Worm (Caenorhabditis elegans) whole organism, late embryonic: ENCODE results near the gene K11H12.11.

Experiments used
- C38D4.7 ChIP-seq: fragments of 200-800 bp; sonication (Bioruptor generic); optimal IDR thresholded peaks from 2 replicates; lab custom pipeline; 2018; ENCODE audit warnings: mild to moderate bottlenecking, missing genetic modification characterization, moderate library complexity, missing compliant biosample characterization
- F13H6.1 ChIP-seq: sonication (generic microtip); optimal IDR thresholded peaks from 2 replicates; lab custom pipeline; 2016; ENCODE audit warnings: missing genetic modification characterization, missing compliant biosample characterization
- T23F11.4 ChIP-seq: fragments of 200-800 bp; sonication (Bioruptor generic); optimal IDR thresholded peaks from 2 replicates; lab custom pipeline; 2018; ENCODE audit warnings: mild to moderate bottlenecking, missing genetic modification characterization, missing compliant biosample characterization
- ahr-1 ChIP-seq: sonication (generic microtip); optimal IDR thresholded peaks from 2 replicates; lab custom pipeline; 2016; ENCODE audit warnings: missing genetic modification characterization, missing compliant biosample characterization
- ceh-14 ChIP-seq: sonication (generic microtip); optimal IDR thresholded peaks from 2 replicates; lab custom pipeline; 2016; ENCODE audit warnings: missing genotype, missing genetic modification characterization, missing compliant biosample characterization
- ceh-18 ChIP-seq: sonication (generic microtip); optimal IDR thresholded peaks from 2 replicates; lab custom pipeline; 2016; ENCODE audit warnings: missing genetic modification characterization, missing compliant biosample characterization
- ceh-2 ChIP-seq: sonication (generic microtip); optimal IDR thresholded peaks from 2 replicates; lab custom pipeline; 2016; ENCODE audit warnings: missing genotype, missing genetic modification characterization, missing compliant biosample characterization
- ceh-24 ChIP-seq: sonication (generic microtip); optimal IDR thresholded peaks from 2 replicates; lab custom pipeline; 2016; ENCODE audit warnings: mild to moderate bottlenecking, missing genetic modification characterization, missing compliant biosample characterization
- ceh-30 ChIP-seq: fragments of 150-350 bp; optimal IDR thresholded peaks from 2 replicates; lab custom pipeline; 2014; ENCODE audit warnings: missing biosample characterization, missing genetic modification characterization
- ceh-34 ChIP-seq: sonication (generic microtip); optimal IDR thresholded peaks from 2 replicates; lab custom pipeline; 2016; ENCODE audit warnings: mild to moderate bottlenecking, missing genetic modification characterization, missing compliant biosample characterization
- ceh-45 ChIP-seq: fragments of 200-800 bp; sonication (Bioruptor generic); IDR thresholded peaks from 2 replicates; pipeline ENCODE4 v1.3.6; 2022; ENCODE audit warnings: missing genetic modification reagents, missing genetic modification characterization, missing compliant biosample characterization
- ceh-6 ChIP-seq: fragments of 200-800 bp; sonication (Bioruptor generic); optimal IDR thresholded peaks from 2 replicates; lab custom pipeline; 2018; ENCODE audit warnings: mild to moderate bottlenecking, missing genetic modification characterization, missing compliant biosample characterization
- che-1 ChIP-seq: sonication (generic microtip); optimal IDR thresholded peaks from 2 replicates; lab custom pipeline; 2016; ENCODE audit warnings: mild to moderate bottlenecking, missing genetic modification characterization, missing compliant biosample characterization
- dmd-4 ChIP-seq: sonication (generic microtip); optimal IDR thresholded peaks from 2 replicates; lab custom pipeline; 2016; ENCODE audit warnings: borderline replicate concordance, missing genetic modification characterization, missing compliant biosample characterization
- dve-1 ChIP-seq: sonication (generic microtip); optimal IDR thresholded peaks from 2 replicates; lab custom pipeline; 2017; ENCODE audit warnings: antibody characterized with exemption, mild to moderate bottlenecking, missing genetic modification characterization, missing compliant biosample characterization
- elt-2 ChIP-seq: sonication (generic microtip); optimal IDR thresholded peaks from 2 replicates; lab custom pipeline; 2016; ENCODE audit warnings: missing genetic modification reagents, missing genetic modification characterization, missing compliant biosample characterization
- ets-4 ChIP-seq: sonication (generic microtip); optimal IDR thresholded peaks from 2 replicates; lab custom pipeline; 2016; ENCODE audit warnings: missing genetic modification characterization, missing compliant biosample characterization
- gmeb-2 ChIP-seq: sonication (generic microtip); optimal IDR thresholded peaks from 2 replicates; lab custom pipeline; 2016; ENCODE audit warnings: missing genetic modification characterization, inconsistent platforms, missing compliant biosample characterization
- hlh-15 ChIP-seq: sonication (generic microtip); optimal IDR thresholded peaks from 2 replicates; lab custom pipeline; 2016; ENCODE audit warnings: missing genetic modification characterization, missing compliant biosample characterization
- hlh-30 ChIP-seq: sonication (generic microtip); optimal IDR thresholded peaks from 2 replicates; lab custom pipeline; 2017; ENCODE audit warnings: antibody characterized with exemption, missing genetic modification characterization, missing compliant biosample characterization; ENCODE audit not compliant: insufficient read depth
- hlh-6 ChIP-seq: sonication (generic microtip); optimal IDR thresholded peaks from 2 replicates; lab custom pipeline; 2016; ENCODE audit warnings: missing genotype, missing genetic modification characterization, missing compliant biosample characterization
- mec-3 ChIP-seq: sonication (generic microtip); optimal IDR thresholded peaks from 2 replicates; lab custom pipeline; 2016; ENCODE audit warnings: borderline replicate concordance, missing genetic modification characterization, missing compliant biosample characterization
- nfya-1 ChIP-seq: sonication (generic microtip); optimal IDR thresholded peaks from 2 replicates; lab custom pipeline; 2017; ENCODE audit warnings: missing genetic modification characterization, mild to moderate bottlenecking, missing compliant biosample characterization, antibody characterized with exemption, moderate library complexity
- npax-4 ChIP-seq: sonication (generic microtip); optimal IDR thresholded peaks from 2 replicates; lab custom pipeline; 2016; ENCODE audit warnings: missing genetic modification characterization, missing compliant biosample characterization
- pag-3 ChIP-seq: sonication (generic microtip); optimal IDR thresholded peaks from 2 replicates; lab custom pipeline; 2016; ENCODE audit warnings: missing compliant biosample characterization, missing genetic modification characterization, borderline replicate concordance
- pha-4 ChIP-seq: fragments of 150-350 bp; optimal IDR thresholded peaks from 2 replicates; lab custom pipeline; 2018; ENCODE audit warnings: missing biosample characterization, missing genetic modification reagents, missing genetic modification characterization
- pqm-1 ChIP-seq: sonication (generic microtip); optimal IDR thresholded peaks from 2 replicates; lab custom pipeline; 2016; ENCODE audit warnings: missing genetic modification characterization, missing compliant biosample characterization
- pros-1 ChIP-seq: fragments of 150-350 bp; optimal IDR thresholded peaks from 2 replicates; lab custom pipeline; 2014; ENCODE audit warnings: missing biosample characterization, missing genetic modification reagents, missing genetic modification characterization
- rnt-1 ChIP-seq: sonication (generic microtip); optimal IDR thresholded peaks from 2 replicates; lab custom pipeline; 2016; ENCODE audit warnings: missing genetic modification characterization, missing compliant biosample characterization
- sox-4 ChIP-seq: sonication (generic microtip); optimal IDR thresholded peaks from 2 replicates; lab custom pipeline; 2017; ENCODE audit warnings: mild to moderate bottlenecking, missing genetic modification characterization, inconsistent platforms, missing compliant biosample characterization
- syd-9 ChIP-seq: sonication (generic microtip); optimal IDR thresholded peaks from 2 replicates; lab custom pipeline; 2016; ENCODE audit warnings: mild to moderate bottlenecking, missing genetic modification characterization, moderate library complexity, missing compliant biosample characterization
- tbx-7 ChIP-seq: sonication (generic microtip); optimal IDR thresholded peaks from 2 replicates; lab custom pipeline; 2016; ENCODE audit warnings: missing genotype, missing genetic modification characterization, missing compliant biosample characterization
- unc-3 ChIP-seq, 2 experiments: fragments of 200-800 bp in 1 of 2; sonication (Bioruptor generic) in 1 of 2; sonication (generic microtip) in 1 of 2; conservative IDR thresholded peaks in 1 of 2; optimal IDR thresholded peaks in 1 of 2; 2 replicates each; pipeline versions ENCODE4 v1.3.6 to Lab custom; 2016 to 2022; ENCODE audit warnings: missing compliant biosample characterization in 2 of 2, missing genetic modification characterization in 2 of 2, missing genetic modification reagents in 1 of 2
- unc-42 ChIP-seq: sonication (generic microtip); optimal IDR thresholded peaks from 2 replicates; lab custom pipeline; 2016; ENCODE audit warnings: missing genotype, missing genetic modification characterization, missing compliant biosample characterization
- unc-55 ChIP-seq: sonication (generic microtip); optimal IDR thresholded peaks from 2 replicates; lab custom pipeline; 2017; ENCODE audit warnings: missing biosample characterization, missing genetic modification reagents, missing genetic modification characterization
- unc-86 ChIP-seq: sonication (generic microtip); optimal IDR thresholded peaks from 2 replicates; lab custom pipeline; 2016; ENCODE audit warnings: missing genetic modification characterization, missing compliant biosample characterization
- zip-5 ChIP-seq: sonication (generic microtip); optimal IDR thresholded peaks from 2 replicates; lab custom pipeline; 2016; ENCODE audit warnings: missing genetic modification characterization, missing compliant biosample characterization

Gene K11H12.11

DNA sequence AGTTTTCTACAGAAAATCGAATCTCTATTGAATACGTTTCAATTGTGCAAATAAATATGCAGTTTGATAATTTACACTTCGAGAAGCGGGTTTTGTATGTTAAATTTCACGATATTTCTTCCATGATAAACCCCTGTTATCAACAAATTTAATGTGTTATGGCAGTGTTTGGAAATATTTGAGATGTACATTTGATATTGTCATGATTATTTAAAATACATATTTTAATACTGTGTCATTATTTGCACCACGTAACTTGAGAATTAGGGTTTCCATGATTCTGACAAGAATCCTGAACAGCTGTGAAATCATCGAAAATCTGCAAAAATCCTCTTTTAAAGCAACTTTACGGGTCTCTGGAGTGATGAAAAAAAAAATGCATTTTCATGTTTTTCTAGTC is at the start of gene K11H12.11:
TSS of gene K11H12.11 (minus strand) at position 101 of the 400 bp plus-strand sequence.
- TF ChIP-seq dmd-4 (tag; lab: Kevin White, UChicago): no peak
- no peak for TF ChIP-seq nfya-1 (tag; lab: Kevin White, UChicago)
- no peak for TF ChIP-seq pha-4 (tag; lab: Kevin White, UChicago)
- TF ChIP-seq ceh-34 (tag; lab: Kevin White, UChicago): no peak
- TF ChIP-seq dve-1: no peak
- TF ChIP-seq hlh-15 (tag; lab: Kevin White, UChicago): no peak
- no peak for TF ChIP-seq elt-2 (tag; lab: Kevin White, UChicago)
- no peak for TF ChIP-seq pros-1 (tag; lab: Kevin White, UChicago)
- TF ChIP-seq pqm-1 (tag; lab: Kevin White, UChicago): no peak
- no peak for TF ChIP-seq ceh-45 (GFP tag; lab: Robert Waterston, UW)
- TF ChIP-seq ahr-1 (tag; lab: Kevin White, UChicago): no peak
- no peak for TF ChIP-seq ceh-24
- no peak for TF ChIP-seq unc-86 (tag; lab: Kevin White, UChicago)
- no peak for TF ChIP-seq hlh-6 (tag; lab: Kevin White, UChicago)
- no peak for TF ChIP-seq rnt-1 (tag; lab: Kevin White, UChicago)
- no peak for TF ChIP-seq hlh-30
- no peak for TF ChIP-seq unc-55 (GFP tag; lab: Kevin White, UChicago)
- no peak for TF ChIP-seq pag-3
- TF ChIP-seq tbx-7 (tag; lab: Kevin White, UChicago): no peak

DNA sequence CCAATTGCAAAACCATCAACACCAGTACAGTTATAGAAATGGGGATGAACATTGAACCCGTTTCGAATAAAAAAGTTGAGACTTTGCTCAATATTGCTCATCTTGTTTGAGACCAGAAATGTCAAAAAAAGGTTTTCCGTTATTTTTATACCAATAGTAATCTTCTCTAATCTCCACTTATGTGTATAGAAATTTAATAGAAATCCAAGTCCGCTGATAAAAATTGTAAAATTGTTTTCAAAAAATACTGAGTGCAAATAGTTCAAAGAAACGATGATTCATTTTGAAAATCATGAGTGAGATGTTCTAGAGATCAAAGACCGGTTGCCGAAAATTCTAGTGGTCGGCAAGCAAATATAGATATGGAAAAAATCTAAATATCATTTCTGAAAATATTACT is 49.0 kb upstream of the K11H12.11 start, which contains the start of gene Y55F3C.10:
TSS of gene Y55F3C.10 (minus strand) at position 101 of the 400 bp plus-strand sequence.
- no peak for TF ChIP-seq F13H6.1
- TF ChIP-seq pqm-1 (tag; lab: Kevin White, UChicago): no peak
- no peak for TF ChIP-seq ceh-30
- no peak for TF ChIP-seq ceh-2 (tag; lab: Kevin White, UChicago)
- no peak for TF ChIP-seq unc-3 (GFP tag; conservative IDR thresholded peaks at IDR 0.05; lab: Robert Waterston, UW)
- TF ChIP-seq unc-3 (tag; optimal IDR thresholded peaks at IDR 0.05; lab: Kevin White, UChicago): no peak
- TF ChIP-seq unc-86 (tag; lab: Kevin White, UChicago): no peak
- TF ChIP-seq mec-3: no peak
- TF ChIP-seq syd-9 (tag; lab: Kevin White, UChicago): no peak
- no peak for TF ChIP-seq C38D4.7 (GFP tag; lab: Kevin White, UChicago)
- TF ChIP-seq gmeb-2 (tag; lab: Kevin White, UChicago): no peak
- TF ChIP-seq ceh-6: no peak

DNA sequence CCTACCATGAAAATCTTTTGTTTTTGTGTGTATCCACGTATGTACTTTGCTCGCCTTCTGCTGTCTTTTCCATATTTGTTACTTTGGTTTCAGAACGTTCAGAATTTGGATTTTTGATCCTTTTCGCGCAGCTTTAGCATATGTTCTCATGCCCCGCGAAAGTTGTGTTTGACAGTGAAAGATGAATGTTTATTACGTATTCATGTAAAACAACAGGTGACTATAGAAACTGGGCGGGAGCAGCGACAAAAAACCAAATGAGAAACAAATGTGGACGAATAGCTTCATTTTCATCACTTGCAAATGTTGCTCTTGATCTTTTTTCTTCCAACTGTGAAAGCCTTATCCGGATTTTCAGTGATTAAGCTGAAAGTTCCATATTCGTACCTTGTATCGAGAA is 46.0 kb upstream of the K11H12.11 start, which contains the start of gene clec-164:
TSS of gene clec-164 (plus strand) at position 301 of the 400 bp plus-strand sequence.
- TF ChIP-seq ceh-14 (tag; lab: Kevin White, UChicago) (no peak), zip-5 (tag; lab: Kevin White, UChicago) (no peak), unc-86 (tag; lab: Kevin White, UChicago) (no peak), C38D4.7 (GFP tag; lab: Kevin White, UChicago) (no peak), ceh-2 (tag; lab: Kevin White, UChicago) (no peak), ceh-18 (tag; lab: Kevin White, UChicago) (no peak), sox-4 (no peak), dmd-4 (tag; lab: Kevin White, UChicago) (no peak), npax-4 (no peak), ceh-6 (no peak), mec-3 (no peak), che-1 (tag; lab: Kevin White, UChicago) (no peak), T23F11.4 (GFP tag; lab: Kevin White, UChicago) (no peak), unc-42 (tag; lab: Kevin White, UChicago) (no peak)

DNA sequence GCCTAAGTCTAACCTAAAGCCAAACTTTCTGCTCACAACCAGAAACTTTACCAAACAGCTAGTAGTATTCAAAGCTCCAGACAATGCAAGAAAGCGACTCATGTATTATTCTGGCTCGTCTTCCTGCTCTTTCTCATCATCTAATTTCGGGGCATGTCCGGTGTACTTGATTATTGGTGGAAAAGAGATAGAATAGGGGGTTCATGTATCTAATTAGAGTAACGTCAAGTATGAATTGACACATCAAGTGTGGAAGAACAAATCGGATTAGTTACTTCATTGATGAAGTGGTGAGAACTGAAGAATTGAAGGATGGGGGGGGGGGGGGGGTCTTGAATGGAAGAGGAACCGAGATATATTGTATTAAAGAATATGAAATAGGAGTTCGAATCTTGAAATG is 45.1 kb upstream of the K11H12.11 start:
- TF ChIP-seq unc-55 (GFP tag; lab: Kevin White, UChicago): no peak
- peak; percentile 67 for TF ChIP-seq unc-42 (tag; lab: Kevin White, UChicago)
- TF ChIP-seq ceh-14 (tag; lab: Kevin White, UChicago): no peak
- no peak for TF ChIP-seq ets-4 (tag; lab: Kevin White, UChicago)
